Worm (Caenorhabditis elegans) whole organism, L3 larva: ENCODE data around the gene gar-3.

Experiments used
- ZK546.5 ChIP-seq: sonication (generic microtip); optimal IDR thresholded peaks from 2 replicates; lab custom pipeline; 2017; ENCODE audit warnings: missing biosample characterization, missing genetic modification characterization
- aly-2 ChIP-seq: fragments of 150-350 bp; optimal IDR thresholded peaks from 2 replicates; lab custom pipeline; 2014; ENCODE audit warnings: missing biosample characterization, missing genetic modification characterization
- ama-1 ChIP-seq: fragments of 150-350 bp; optimal IDR thresholded peaks from 2 replicates; lab custom pipeline; 2018
- ceh-16 ChIP-seq: sonication (generic microtip); optimal IDR thresholded peaks from 2 replicates; lab custom pipeline; 2017; ENCODE audit warnings: missing biosample characterization, missing genetic modification characterization
- ceh-28 ChIP-seq: fragments of 150-350 bp; optimal IDR thresholded peaks from 2 replicates; lab custom pipeline; 2014; ENCODE audit warnings: missing biosample characterization, missing genetic modification reagents, missing genetic modification characterization
- ceh-9 ChIP-seq: sonication (generic microtip); optimal IDR thresholded peaks from 2 replicates; lab custom pipeline; 2018; ENCODE audit warnings: missing biosample characterization, missing genetic modification characterization
- egl-5 ChIP-seq: fragments of 150-350 bp; optimal IDR thresholded peaks from 2 replicates; lab custom pipeline; 2017; ENCODE audit warnings: missing biosample characterization, missing genetic modification reagents, missing genetic modification characterization, inconsistent platforms
- elt-2 ChIP-seq: sonication (generic microtip); optimal IDR thresholded peaks from 2 replicates; lab custom pipeline; 2016; ENCODE audit warnings: missing genetic modification reagents, mild to moderate bottlenecking, missing genetic modification characterization, missing compliant biosample characterization
- elt-3 ChIP-seq, 3 experiments: fragments of 150-350 bp in 1 of 3; sonication (generic microtip) in 2 of 3; optimal IDR thresholded peaks; 2 replicates in 2 of 3; 4 replicates in 1 of 3; lab custom pipeline; 2014 to 2017; ENCODE audit warnings: missing biosample characterization in 3 of 3, missing genetic modification characterization in 3 of 3
- fkh-10 ChIP-seq: sonication (generic microtip); optimal IDR thresholded peaks from 2 replicates; lab custom pipeline; 2017; ENCODE audit warnings: missing biosample characterization, missing genetic modification reagents, missing genetic modification characterization
- hmg-11 ChIP-seq: sonication (generic microtip); optimal IDR thresholded peaks from 2 replicates; lab custom pipeline; 2016; ENCODE audit warnings: missing genetic modification characterization, missing compliant biosample characterization
- jun-1 ChIP-seq: fragments of 150-350 bp; optimal IDR thresholded peaks from 2 replicates; lab custom pipeline; 2014; ENCODE audit warnings: missing biosample characterization, missing genetic modification reagents, missing genetic modification characterization
- lin-15B ChIP-seq: fragments of 150-350 bp; optimal IDR thresholded peaks from 2 replicates; lab custom pipeline; 2014; ENCODE audit warnings: missing biosample characterization, missing genetic modification characterization
- lin-39 ChIP-seq: fragments of 150-350 bp; optimal IDR thresholded peaks from 2 replicates; lab custom pipeline; 2018; ENCODE audit warnings: missing biosample characterization, missing genetic modification reagents, missing genetic modification characterization
- mml-1 ChIP-seq: fragments of 150-350 bp; sonication (generic microtip); optimal IDR thresholded peaks from 3 replicates; lab custom pipeline; 2014; ENCODE audit warnings: missing biosample characterization, missing genetic modification characterization
- nfya-1 ChIP-seq: sonication (generic microtip); optimal IDR thresholded peaks from 2 replicates; lab custom pipeline; 2017; ENCODE audit warnings: missing genetic modification characterization, mild to moderate bottlenecking, missing compliant biosample characterization, antibody characterized with exemption, moderate library complexity; ENCODE audit not compliant: insufficient read depth
- nhr-11 ChIP-seq: fragments of 150-350 bp; optimal IDR thresholded peaks from 2 replicates; lab custom pipeline; 2014; ENCODE audit warnings: missing biosample characterization, missing genetic modification characterization
- nhr-12 ChIP-seq: fragments of 150-350 bp; optimal IDR thresholded peaks from 2 replicates; lab custom pipeline; 2014; ENCODE audit warnings: missing biosample characterization, missing genetic modification characterization
- nhr-23 ChIP-seq: fragments of 150-350 bp; optimal IDR thresholded peaks from 2 replicates; lab custom pipeline; 2014; ENCODE audit warnings: missing biosample characterization, missing genetic modification reagents, missing genetic modification characterization
- nhr-237 ChIP-seq: fragments of 150-350 bp; optimal IDR thresholded peaks from 2 replicates; lab custom pipeline; 2014; ENCODE audit warnings: missing biosample characterization, missing genetic modification characterization
- nhr-25 ChIP-seq: sonication (generic microtip); optimal IDR thresholded peaks from 2 replicates; lab custom pipeline; 2017; ENCODE audit warnings: missing biosample characterization, missing genetic modification characterization
- nhr-43 ChIP-seq: sonication (generic microtip); optimal IDR thresholded peaks from 2 replicates; lab custom pipeline; 2016; ENCODE audit warnings: mild to moderate bottlenecking, missing genetic modification characterization, missing compliant biosample characterization; ENCODE audit not compliant: poor library complexity, severe bottlenecking
- nhr-67 ChIP-seq: fragments of 150-350 bp; optimal IDR thresholded peaks from 2 replicates; lab custom pipeline; 2014; ENCODE audit warnings: missing biosample characterization, missing genetic modification characterization
- nhr-76 ChIP-seq: fragments of 150-350 bp; sonication (generic microtip); optimal IDR thresholded peaks from 5 replicates; lab custom pipeline; 2014; ENCODE audit warnings: missing biosample characterization, missing genetic modification characterization
- pha-4 ChIP-seq: fragments of 150-350 bp; optimal IDR thresholded peaks from 2 replicates; lab custom pipeline; 2014; ENCODE audit warnings: missing biosample characterization, missing genetic modification reagents, missing genetic modification characterization
- pqm-1 ChIP-seq: fragments of 150-350 bp; optimal IDR thresholded peaks from 2 replicates; lab custom pipeline; 2017; ENCODE audit warnings: missing biosample characterization, missing genetic modification characterization, inconsistent platforms
- sea-2 ChIP-seq: fragments of 150-350 bp; sonication (generic microtip); optimal IDR thresholded peaks from 4 replicates; lab custom pipeline; 2014; ENCODE audit warnings: missing biosample characterization, missing genetic modification reagents, missing genetic modification characterization
- skn-1 ChIP-seq: fragments of 150-350 bp; optimal IDR thresholded peaks from 2 replicates; lab custom pipeline; 2014; ENCODE audit warnings: missing biosample characterization, missing genetic modification characterization
- snpc-4 ChIP-seq: fragments of 150-350 bp; optimal IDR thresholded peaks from 2 replicates; lab custom pipeline; 2014; ENCODE audit warnings: missing biosample characterization, missing genetic modification characterization
- tbx-2 ChIP-seq: sonication (generic microtip); optimal IDR thresholded peaks from 2 replicates; lab custom pipeline; 2016; ENCODE audit warnings: mild to moderate bottlenecking, missing genetic modification characterization, missing compliant biosample characterization
- unc-39 ChIP-seq: sonication (generic microtip); optimal IDR thresholded peaks from 4 replicates; lab custom pipeline; 2017; ENCODE audit warnings: missing biosample characterization, missing genetic modification characterization
- unc-62 ChIP-seq: fragments of 150-350 bp; sonication (generic microtip); optimal IDR thresholded peaks from 4 replicates; lab custom pipeline; 2014; ENCODE audit warnings: missing biosample characterization, missing genetic modification reagents, missing genetic modification characterization
- zag-1 ChIP-seq: fragments of 150-350 bp; optimal IDR thresholded peaks from 2 replicates; lab custom pipeline; 2014; ENCODE audit warnings: missing biosample characterization, missing genetic modification characterization
- ztf-11 ChIP-seq: fragments of 150-350 bp; optimal IDR thresholded peaks from 2 replicates; lab custom pipeline; 2014; ENCODE audit warnings: missing biosample characterization, missing genetic modification characterization

Gene gar-3

ce11 chrV:14597681-14598184 lies 18.2 kb upstream of the gar-3 start, which contains the start of gene R11H6.2 (continued):
- no peak for TF ChIP-seq skn-1
- no peak for TF ChIP-seq pha-4
- no peak for TF ChIP-seq sea-2
- TF ChIP-seq unc-39, result no peak
- TF ChIP-seq nfya-1 (tag; lab: Kevin White, UChicago), result peak; percentile 44
- no peak for TF ChIP-seq nhr-237 (tag; lab: Kevin White, UChicago)
- TF ChIP-seq nhr-11 (tag; lab: Kevin White, UChicago), result no peak
- peak; percentile 44 for TF ChIP-seq hmg-11 (tag; lab: Kevin White, UChicago)
- TF ChIP-seq pqm-1 (tag; lab: Kevin White, UChicago), result peak; percentile 16
- TF ChIP-seq lin-39, result peak; percentile 31
- TF ChIP-seq ceh-28, result no peak
- TF ChIP-seq nhr-25 (tag; lab: Kevin White, UChicago), result peak; percentile 37
- TF ChIP-seq ama-1 (lab: Kevin White, UChicago), result no peak
- no peak for TF ChIP-seq mml-1 (tag; lab: Kevin White, UChicago)
- TF ChIP-seq snpc-4 (tag; lab: Kevin White, UChicago), result peak; percentile 51
- no peak for TF ChIP-seq nhr-12 (tag; lab: Kevin White, UChicago)
- TF ChIP-seq nhr-76, result no peak
- no peak for TF ChIP-seq tbx-2
- no peak for TF ChIP-seq jun-1 (tag; lab: Kevin White, UChicago)
- TF ChIP-seq ceh-9, result no peak
- no peak for TF ChIP-seq nhr-67 (tag; lab: Kevin White, UChicago)

- TF ChIP-seq aly-2 (tag; lab: Kevin White, UChicago) (no peak), elt-2 (tag; lab: Kevin White, UChicago) (peak; percentile 68), nhr-43 (tag; lab: Kevin White, UChicago) (no peak), pqm-1 (tag; lab: Kevin White, UChicago) (peak; percentile 24), lin-39 (no peak), nhr-23 (tag; lab: Kevin White, UChicago) (no peak)
Observed at ce11 chrV:14597005-14597680, 17.6 kb upstream of the gar-3 start, which contains the start of gene pes-9. Gene pes-9, minus strand, starts transcription at chrV:14597034.

ce11 chrV:14595984-14596383 lies 16.5 kb upstream of the gar-3 start:
- TF ChIP-seq elt-2 (tag; lab: Kevin White, UChicago) (peak; percentile 72), fkh-10 (GFP tag; lab: Kevin White, UChicago) (no peak)

ce11 chrV:14594943-14595342 lies 15.4 kb upstream of the gar-3 start:
- TF ChIP-seq elt-2 (tag; lab: Kevin White, UChicago) (peak; percentile 3), lin-15B (tag; lab: Kevin White, UChicago) (no peak)
- TF ChIP-seq, all 47 proteins: peak for 1

- TF ChIP-seq sea-2, result no peak
- TF ChIP-seq nhr-237 (tag; lab: Kevin White, UChicago), result no peak
- no peak for TF ChIP-seq ama-1 (lab: Kevin White, UChicago)
Observed at ce11 chrV:14594103-14594502, 14.6 kb upstream of the gar-3 start.

- TF ChIP-seq egl-5 (tag; lab: Kevin White, UChicago) (no peak), ztf-11 (tag; lab: Kevin White, UChicago) (no peak), nhr-237 (tag; lab: Kevin White, UChicago) (no peak), pqm-1 (tag; lab: Kevin White, UChicago) (no peak), ZK546.5 (tag; lab: Kevin White, UChicago) (no peak), snpc-4 (tag; lab: Kevin White, UChicago) (no peak), zag-1 (tag; lab: Kevin White, UChicago) (no peak), aly-2 (tag; lab: Kevin White, UChicago) (no peak), ceh-16 (tag; lab: Kevin White, UChicago) (no peak), fkh-10 (GFP tag; lab: Kevin White, UChicago) (no peak), nhr-12 (tag; lab: Kevin White, UChicago) (no peak), jun-1 (tag; lab: Kevin White, UChicago) (no peak), nhr-76 (no peak), nhr-11 (tag; lab: Kevin White, UChicago) (no peak), nhr-23 (tag; lab: Kevin White, UChicago) (no peak), elt-3 (tag; optimal IDR thresholded peaks at IDR 0.05; lab: Kevin White, UChicago) (no peak), nhr-43 (tag; lab: Kevin White, UChicago) (no peak), skn-1 (no peak), unc-62 (GFP tag; lab: Kevin White, UChicago) (no peak)
- TF ChIP-seq, all 47 proteins: peak for 0
Observed at ce11 chrV:14585351-14585750, 5.8 kb upstream of the gar-3 start, which contains the start of gene Y40H4A.2. Gene Y40H4A.2, minus strand, starts transcription at chrV:14585451.
